Worm (Caenorhabditis elegans): ENCODE data around the gene F58G11.4.
A peak's percentile ranks its signal among the peaks of the same experiment; 100 is the strongest.

Gene F58G11.4

DNA sequence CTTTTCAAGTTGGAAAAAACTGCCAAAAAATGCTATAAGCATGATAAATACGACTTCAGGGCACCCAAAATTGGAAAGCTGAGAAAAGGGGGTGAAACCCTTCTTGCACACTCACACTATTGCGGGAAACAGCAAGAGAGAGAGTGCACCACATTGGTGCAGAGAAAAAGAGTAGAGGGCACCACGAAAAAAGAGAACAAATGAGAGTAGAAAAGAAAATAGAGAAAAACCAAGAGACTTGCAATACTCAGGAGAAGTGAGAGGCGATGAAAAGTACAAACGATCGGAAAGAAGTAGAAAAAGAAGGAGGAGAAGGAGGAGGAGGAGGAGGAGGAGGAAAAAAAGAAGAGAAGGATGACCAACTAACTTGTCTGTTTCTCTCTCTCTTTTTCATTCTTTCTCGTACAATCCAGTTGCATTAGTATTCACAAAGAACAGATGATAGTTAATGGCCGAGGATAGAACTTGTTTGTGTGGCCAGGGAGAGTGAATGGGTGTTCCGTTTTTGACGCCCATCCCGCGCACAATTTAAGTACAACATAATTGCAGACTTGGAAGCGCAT is 17.1 kb upstream of the F58G11.4 start (continued):
- TF ChIP-seq ztf-11 (tag; optimal IDR thresholded peaks at IDR 0.05) (no peak), fkh-10 (GFP tag; optimal IDR thresholded peaks at IDR 0.05) (peak; percentile 34), zag-1 (tag; optimal IDR thresholded peaks at IDR 0.05) (no peak), mep-1 (tag; optimal IDR thresholded peaks at IDR 0.05) (peak; percentile 76), mab-9 (GFP tag; IDR thresholded peaks at IDR 0.05) (no peak), rnt-1 (tag; optimal IDR thresholded peaks at IDR 0.05) (peak; percentile 72), nhr-76 (tag; optimal IDR thresholded peaks at IDR 0.05) (no peak), irx-1 (tag; optimal IDR thresholded peaks at IDR 0.05) (no peak), tbx-2 (tag; optimal IDR thresholded peaks at IDR 0.05) (peak; percentile 27), elt-2 (tag; optimal IDR thresholded peaks at IDR 0.05) (peak; percentile 1)

DNA sequence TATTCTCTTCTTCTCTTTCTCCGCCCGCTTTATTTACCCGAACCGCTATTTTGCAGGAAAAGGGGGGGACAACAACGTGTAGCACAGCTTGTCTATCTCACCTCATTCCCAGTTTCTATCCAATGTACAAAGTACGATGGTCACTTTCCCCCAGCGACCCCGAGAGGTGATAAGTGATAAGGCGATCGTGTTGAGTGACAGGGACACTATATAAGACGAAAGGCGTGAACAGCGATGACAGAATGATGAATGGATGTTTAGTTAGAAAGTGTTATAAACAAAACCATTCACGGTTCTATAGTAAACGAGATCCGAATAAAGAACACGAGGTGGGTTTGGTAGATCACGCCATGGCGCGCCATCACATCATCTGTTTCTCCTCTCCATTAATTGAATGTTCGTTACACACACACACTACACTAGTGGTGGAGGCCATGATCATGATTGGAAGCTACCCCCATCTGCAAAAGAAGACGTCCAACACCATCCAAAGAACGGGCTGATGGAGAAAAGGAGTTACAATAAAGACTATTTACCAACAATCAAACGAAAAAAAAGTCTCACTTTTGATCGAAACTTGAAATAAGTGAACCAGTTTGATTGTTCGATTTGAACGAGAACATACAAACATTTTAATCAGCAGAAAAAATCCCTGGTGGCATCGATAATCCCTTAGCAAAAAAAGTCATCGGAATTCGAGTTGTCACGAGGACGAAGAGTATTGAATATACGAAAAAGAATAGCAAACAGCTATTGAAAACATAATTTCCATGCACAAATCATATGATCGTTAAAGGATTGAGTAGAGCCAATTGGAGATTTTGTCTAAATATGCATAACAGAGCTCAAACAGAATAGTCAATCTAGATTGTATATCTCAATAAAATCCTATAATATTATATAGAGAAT is 15.8 kb upstream of the F58G11.4 start:
- TF ChIP-seq lin-39 (tag; optimal IDR thresholded peaks at IDR 0.05) (no peak), Y116A8C.19 (tag; optimal IDR thresholded peaks at IDR 0.05; ENCODE audit: borderline replicate concordance) (no peak), zip-4 (GFP tag; optimal IDR thresholded peaks at IDR 0.05) (no peak), hlh-17 (GFP tag; optimal IDR thresholded peaks at IDR 0.05; ENCODE audit: borderline replicate concordance) (no peak), vab-15 (tag; optimal IDR thresholded peaks at IDR 0.05) (peak; percentile 35), zag-1 (tag; optimal IDR thresholded peaks at IDR 0.05) (no peak), egl-27 (tag; optimal IDR thresholded peaks at IDR 0.05) (no peak), dsc-1 (tag; optimal IDR thresholded peaks at IDR 0.05) (peak; percentile 51), blmp-1 (tag; optimal IDR thresholded peaks at IDR 0.05) (peak; percentile 97), nhr-76 (tag; optimal IDR thresholded peaks at IDR 0.05) (no peak), skn-1 (tag; optimal IDR thresholded peaks at IDR 0.05) (no peak), tbx-2 (tag; optimal IDR thresholded peaks at IDR 0.05) (peak; percentile 32), lir-3 (tag; optimal IDR thresholded peaks at IDR 0.05; ENCODE audit: poor library complexity) (peak; percentile 19), fkh-4 (tag; optimal IDR thresholded peaks at IDR 0.05; ENCODE audit: borderline replicate concordance) (no peak), mab-9 (GFP tag; IDR thresholded peaks at IDR 0.05) (peak; percentile 53; the same call in 1 of the 2 replicates), grh-1 (GFP tag; IDR thresholded peaks at IDR 0.05) (peak; percentile 57), hpl-2 (GFP tag; optimal IDR thresholded peaks at IDR 0.05) (no peak), nhr-20 (tag; optimal IDR thresholded peaks at IDR 0.05) (peak; percentile 76), nhr-237 (tag; optimal IDR thresholded peaks at IDR 0.05) (no peak), ztf-11 (tag; optimal IDR thresholded peaks at IDR 0.05) (no peak), ceh-8 (GFP tag; optimal IDR thresholded peaks at IDR 0.05) (no peak), jun-1 (tag; optimal IDR thresholded peaks at IDR 0.05) (peak; percentile 22), elt-2 (tag; optimal IDR thresholded peaks at IDR 0.05) (peak; percentile 80), pqm-1 (tag; optimal IDR thresholded peaks at IDR 0.05) (peak; percentile 42), egl-13 (tag; optimal IDR thresholded peaks at IDR 0.05) (no peak), unc-62 (GFP tag; optimal IDR thresholded peaks at IDR 0.05) (no peak), nhr-12 (tag; optimal IDR thresholded peaks at IDR 0.05) (no peak), sptf-1 (tag; optimal IDR thresholded peaks at IDR 0.05) (no peak), C16A3.4 (tag; optimal IDR thresholded peaks at IDR 0.05) (peak; percentile 25), lin-35 (GFP tag; optimal IDR thresholded peaks at IDR 0.05) (peak; percentile 46 to 83), isw-1 (GFP tag; IDR thresholded peaks at IDR 0.05) (no peak), fos-1 (tag; optimal IDR thresholded peaks at IDR 0.05) (peak; percentile 23), sup-37 (GFP tag; optimal IDR thresholded peaks at IDR 0.05) (no peak), pax-3 (tag; optimal IDR thresholded peaks at IDR 0.05) (peak; percentile 67), nhr-90 (tag; optimal IDR thresholded peaks at IDR 0.05; ENCODE audit: poor library complexity) (peak; percentile 83), lin-14 (GFP tag; optimal IDR thresholded peaks at IDR 0.05) (peak; percentile 82), unc-30 (tag; optimal IDR thresholded peaks at IDR 0.05) (no peak), nhr-85 (tag) (peak; percentile 96), irx-1 (tag; optimal IDR thresholded peaks at IDR 0.05) (peak; percentile 18), fkh-8 (tag; optimal IDR thresholded peaks at IDR 0.05) (peak; percentile 2), lin-13 (GFP tag; optimal IDR thresholded peaks at IDR 0.05) (no peak), hlh-4 (tag; optimal IDR thresholded peaks at IDR 0.05) (no peak), xbp-1 (tag; optimal IDR thresholded peaks at IDR 0.05) (peak; percentile 11), unc-98 (GFP tag; IDR thresholded peaks at IDR 0.05) (no peak)
